Worm (Caenorhabditis elegans): ENCODE measurements around the gene R02D5.1.

- no peak for TF ChIP-seq ztf-23 (GFP tag; IDR thresholded peaks at IDR 0.05)
- no peak for TF ChIP-seq cog-1 (tag; optimal IDR thresholded peaks at IDR 0.05)
- no peak for TF ChIP-seq ref-1 (GFP tag; conservative IDR thresholded peaks at IDR 0.05)
- no peak for TF ChIP-seq klf-2 (GFP tag; conservative IDR thresholded peaks at IDR 0.05)
- TF ChIP-seq T22C8.4 (GFP tag; IDR thresholded peaks at IDR 0.05): no peak
Observed at ce11 chrV:14548510-14548909, 40.5 kb downstream of the R02D5.1 start.
